Fruit fly (Drosophila melanogaster): ENCODE results near the gene CG31288.

DNA sequence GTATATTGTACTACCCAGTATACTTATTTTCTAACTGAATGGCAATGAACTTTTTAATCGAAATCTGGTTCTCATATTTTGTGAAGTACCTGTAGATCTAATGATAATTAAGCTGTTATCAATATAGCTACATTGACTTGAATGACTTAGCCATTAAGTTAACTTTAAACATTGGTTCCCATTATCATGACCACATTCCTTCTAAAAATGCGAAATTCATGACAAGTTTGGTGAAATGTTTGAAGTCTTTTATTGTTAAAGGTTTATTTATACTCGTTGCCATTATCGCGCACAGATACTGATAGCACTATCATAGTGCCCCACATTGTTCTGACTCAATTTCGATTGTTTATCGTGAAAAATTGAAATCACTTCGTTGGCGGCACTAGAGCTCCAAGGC, 21.5 kb upstream of the CG31288 start:
- TF ChIP-seq CG1620 (GFP tag; optimal IDR thresholded peaks at IDR 0.05) (no peak), Clk (GFP tag; optimal IDR thresholded peaks at IDR 0.05) (no peak), toe (GFP tag; optimal IDR thresholded peaks at IDR 0.05) (no peak), pad (GFP tag; optimal IDR thresholded peaks at IDR 0.05) (no peak), kay (GFP tag; ENCODE audit: borderline replicate concordance) (no peak), ovo (GFP tag; optimal IDR thresholded peaks at IDR 0.05) (no peak)
